Fruit fly (Drosophila melanogaster) whole organism, embryonic: ENCODE results near the gene faf.

ENCODE experiments used
- Ada2b ChIP-seq: fragments of 200-800 bp; sonication (Bioruptor generic); IDR thresholded peaks from 2 replicates; pipeline ENCODE4 v1.3.6; 2022; ENCODE audit warnings: missing biosample characterization, missing genetic modification characterization
- Atf3 ChIP-seq: fragments of 200-800 bp; sonication (Bioruptor generic); optimal IDR thresholded peaks from 3 replicates; lab custom pipeline; 2016; ENCODE audit warnings: missing biosample characterization, missing genetic modification characterization
- CG10543 ChIP-seq: fragments of 200-800 bp; sonication (Bioruptor generic); optimal IDR thresholded peaks from 3 replicates; lab custom pipeline; 2017; ENCODE audit warnings: missing biosample characterization, mild to moderate bottlenecking, missing genetic modification characterization, moderate library complexity
- CG10654 ChIP-seq: fragments of 200-800 bp; sonication (Bioruptor generic); optimal IDR thresholded peaks from 2 replicates; lab custom pipeline; 2016; ENCODE audit warnings: missing biosample characterization, missing genetic modification characterization
- CG11504 ChIP-seq: fragments of 200-800 bp; sonication (Bioruptor generic); optimal IDR thresholded peaks from 3 replicates; lab custom pipeline; 2019; ENCODE audit warnings: missing biosample characterization, mild to moderate bottlenecking, missing genetic modification characterization, moderate library complexity
- CG12744 ChIP-seq: fragments of 200-800 bp; sonication (Bioruptor generic); optimal IDR thresholded peaks from 2 replicates; lab custom pipeline; 2016; ENCODE audit warnings: missing biosample characterization, missing genetic modification characterization
- CG12769 ChIP-seq: fragments of 200-800 bp; sonication (Bioruptor generic); optimal IDR thresholded peaks from 2 replicates; lab custom pipeline; 2019; ENCODE audit warnings: missing biosample characterization, mild to moderate bottlenecking, missing genetic modification characterization, moderate library complexity
- CG1647 ChIP-seq: fragments of 200-800 bp; sonication (Bioruptor generic); optimal IDR thresholded peaks from 3 replicates; lab custom pipeline; 2016; ENCODE audit warnings: missing biosample characterization, missing genetic modification characterization
- CG16863 ChIP-seq: fragments of 200-800 bp; sonication (Bioruptor generic); optimal IDR thresholded peaks from 3 replicates; lab custom pipeline; 2016; ENCODE audit warnings: missing biosample characterization, missing genetic modification characterization
- CG17328 ChIP-seq: fragments of 200-800 bp; sonication (Bioruptor generic); IDR thresholded peaks from 2 replicates; pipeline ENCODE4 v1.3.6; 2022; ENCODE audit warnings: missing biosample characterization, missing genetic modification characterization
- CG17361 ChIP-seq: fragments of 200-800 bp; sonication (Bioruptor generic); IDR thresholded peaks from 3 replicates; pipeline ENCODE4 v1.3.6; 2022; ENCODE audit warnings: missing biosample characterization, missing genetic modification characterization
- CG32767 ChIP-seq: fragments of 200-800 bp; sonication (Bioruptor generic); IDR thresholded peaks from 2 replicates; pipeline ENCODE4 v1.3.6; 2022; ENCODE audit warnings: missing biosample characterization, missing genetic modification characterization
- CG7928 ChIP-seq: fragments of 200-800 bp; sonication (Bioruptor generic); optimal IDR thresholded peaks from 2 replicates; lab custom pipeline; 2017; ENCODE audit warnings: missing biosample characterization, mild to moderate bottlenecking, missing genetic modification characterization
- CG9817 ChIP-seq: fragments of 200-800 bp; sonication (Bioruptor generic); optimal IDR thresholded peaks from 2 replicates; lab custom pipeline; 2018; ENCODE audit warnings: missing biosample characterization, mild to moderate bottlenecking, missing genetic modification characterization, moderate library complexity
- CoRest ChIP-seq: fragments of 200-800 bp; sonication (Bioruptor generic); optimal IDR thresholded peaks from 3 replicates; lab custom pipeline; 2018; ENCODE audit warnings: missing biosample characterization, mild to moderate bottlenecking, missing genetic modification characterization, moderate library complexity
- CrebB ChIP-seq: fragments of 200-800 bp; sonication (Bioruptor generic); optimal IDR thresholded peaks from 3 replicates; lab custom pipeline; 2018; ENCODE audit warnings: missing biosample characterization, mild to moderate bottlenecking, missing genetic modification characterization
- Dip2 ChIP-seq: fragments of 200-800 bp; sonication (Bioruptor generic); IDR thresholded peaks from 2 replicates; pipeline ENCODE4 v1.3.6; 2022; ENCODE audit warnings: missing biosample characterization, missing genetic modification characterization
- Ets97D ChIP-seq: fragments of 200-800 bp; sonication (Bioruptor generic); optimal IDR thresholded peaks from 3 replicates; lab custom pipeline; 2016; ENCODE audit warnings: missing biosample characterization, missing genetic modification characterization
- HmgZ ChIP-seq: fragments of 200-800 bp; sonication (Bioruptor generic); optimal IDR thresholded peaks from 2 replicates; lab custom pipeline; 2018; ENCODE audit warnings: missing biosample characterization, mild to moderate bottlenecking, missing genetic modification characterization
- MESR4 ChIP-seq: fragments of 200-800 bp; sonication (Bioruptor generic); optimal IDR thresholded peaks from 2 replicates; lab custom pipeline; 2018; ENCODE audit warnings: missing biosample characterization, mild to moderate bottlenecking, missing genetic modification characterization, moderate library complexity
- Med ChIP-seq: fragments of 200-800 bp; sonication (Bioruptor generic); peaks from one replicate; lab custom pipeline; 2016; ENCODE audit warnings: missing biosample characterization, missing genetic modification characterization, mild to moderate bottlenecking, inconsistent platforms, moderate library complexity
- NFAT ChIP-seq: fragments of 200-800 bp; sonication (Bioruptor generic); IDR thresholded peaks from 2 replicates; pipeline ENCODE4 v1.3.6; 2022; ENCODE audit warnings: missing biosample characterization, missing genetic modification characterization
- Scr ChIP-seq: fragments of 200-800 bp; sonication (Bioruptor generic); IDR thresholded peaks from 2 replicates; pipeline ENCODE4 v1.3.6; 2022; ENCODE audit warnings: missing biosample characterization, missing genetic modification characterization; ENCODE audit not compliant: partially characterized antibody
- Sin3A ChIP-seq: fragments of >200 bp; optimal IDR thresholded peaks from 2 replicates; lab custom pipeline; 2018
- Sox102F ChIP-seq: fragments of 200-800 bp; sonication (Bioruptor generic); optimal IDR thresholded peaks from 2 replicates; lab custom pipeline; 2018; ENCODE audit warnings: missing biosample characterization, mild to moderate bottlenecking, missing genetic modification characterization, moderate library complexity
- YL-1 ChIP-seq: fragments of 200-800 bp; sonication (Bioruptor generic); optimal IDR thresholded peaks from 3 replicates; lab custom pipeline; 2017; ENCODE audit warnings: missing biosample characterization, mild to moderate bottlenecking, missing genetic modification characterization
- abd-A ChIP-seq: fragments of 200-800 bp; sonication (Bioruptor generic); optimal IDR thresholded peaks from 3 replicates; lab custom pipeline; 2019; ENCODE audit warnings: missing biosample characterization, mild to moderate bottlenecking, missing genetic modification characterization, moderate library complexity
- amos ChIP-seq: fragments of 200-800 bp; sonication (Bioruptor generic); IDR thresholded peaks from 2 replicates; pipeline ENCODE4 v1.3.6; 2022; ENCODE audit warnings: missing biosample characterization, missing genetic modification characterization; ENCODE audit not compliant: partially characterized antibody
- bbx ChIP-seq: fragments of 200-800 bp; sonication (Bioruptor generic); IDR thresholded peaks from 2 replicates; pipeline ENCODE4 v1.3.6; 2022; ENCODE audit warnings: missing biosample characterization, missing genetic modification characterization; ENCODE audit not compliant: partially characterized antibody
- bcd ChIP-seq: fragments of 200-800 bp; sonication (Bioruptor generic); optimal IDR thresholded peaks from 2 replicates; lab custom pipeline; 2017; ENCODE audit warnings: missing biosample characterization, mild to moderate bottlenecking, missing genetic modification characterization
- dimm ChIP-seq: fragments of 200-800 bp; sonication (Bioruptor generic); IDR thresholded peaks from 2 replicates; pipeline ENCODE4 v1.3.6; 2022; ENCODE audit warnings: missing biosample characterization, missing genetic modification characterization
- ems ChIP-seq: fragments of 200-800 bp; sonication (Bioruptor generic); optimal IDR thresholded peaks from 3 replicates; lab custom pipeline; 2016; ENCODE audit warnings: missing biosample characterization, missing genetic modification characterization
- hkb ChIP-seq, 2 experiments: fragments of 200-800 bp in 1 of 2; fragments of >200 bp in 1 of 2; sonication (Bioruptor generic) in 1 of 2; IDR thresholded peaks in 1 of 2; optimal IDR thresholded peaks in 1 of 2; 2 replicates each; pipeline versions ENCODE4 v1.3.6 to Lab custom; 2017 to 2022; ENCODE audit warnings: missing biosample characterization in 1 of 2, missing genetic modification characterization in 1 of 2
- lmd ChIP-seq: fragments of 200-800 bp; sonication (Bioruptor generic); IDR thresholded peaks from 2 replicates; pipeline ENCODE4 v1.3.6; 2022; ENCODE audit warnings: missing biosample characterization, missing genetic modification characterization
- lola ChIP-seq, 3 experiments: fragments of >200 bp in 2 of 3; fragments of 200-800 bp in 1 of 3; sonication (Bioruptor generic) in 1 of 3; optimal IDR thresholded peaks; 2 replicates each; lab custom pipeline; 2017 to 2019; ENCODE audit warnings: missing biosample characterization in 3 of 3, missing genetic modification characterization in 3 of 3, mild to moderate bottlenecking in 1 of 3, moderate library complexity in 1 of 3
- lov ChIP-seq, 2 experiments: fragments of 200-800 bp in 1 of 2; fragments of >200 bp in 1 of 2; sonication (Bioruptor generic) in 1 of 2; IDR thresholded peaks in 1 of 2; optimal IDR thresholded peaks in 1 of 2; 2 replicates in 1 of 2; 3 replicates in 1 of 2; pipeline versions ENCODE4 v1.3.6 to Lab custom; 2017 to 2022; ENCODE audit warnings: missing biosample characterization in 1 of 2, missing genetic modification characterization in 1 of 2
- nmo ChIP-seq: fragments of 200-800 bp; sonication (Bioruptor generic); optimal IDR thresholded peaks from 2 replicates; lab custom pipeline; 2018; ENCODE audit warnings: missing biosample characterization, mild to moderate bottlenecking, missing genetic modification characterization, moderate library complexity
- onecut ChIP-seq: fragments of 200-800 bp; sonication (Bioruptor generic); IDR thresholded peaks from 2 replicates; pipeline ENCODE4 v1.3.6; 2022; ENCODE audit warnings: missing biosample characterization, missing genetic modification characterization
- pan ChIP-seq, 4 experiments: fragments of >200 bp in 3 of 4; fragments of 200-800 bp in 1 of 4; sonication (Bioruptor generic) in 1 of 4; optimal IDR thresholded peaks in 3 of 4; IDR thresholded peaks in 1 of 4; 2 replicates each; pipeline versions ENCODE4 v1.3.6 to Lab custom; 2017 to 2022; ENCODE audit warnings: missing biosample characterization in 2 of 4, missing genetic modification characterization in 2 of 4, mixed read lengths in 1 of 4
- pb ChIP-seq: fragments of 200-800 bp; sonication (Bioruptor generic); optimal IDR thresholded peaks from 3 replicates; lab custom pipeline; 2016; ENCODE audit warnings: missing biosample characterization, missing genetic modification characterization
- peb ChIP-seq: fragments of 200-800 bp; sonication (Bioruptor generic); IDR thresholded peaks from 2 replicates; pipeline ENCODE4 v1.3.6; 2022; ENCODE audit warnings: missing biosample characterization, missing genetic modification characterization
- phol ChIP-seq: fragments of 200-800 bp; sonication (Bioruptor generic); optimal IDR thresholded peaks from 3 replicates; lab custom pipeline; 2018; ENCODE audit warnings: missing biosample characterization, mild to moderate bottlenecking, missing genetic modification characterization, moderate library complexity
- pnt ChIP-seq: fragments of 200-800 bp; sonication (Bioruptor generic); optimal IDR thresholded peaks from 3 replicates; lab custom pipeline; 2016; ENCODE audit warnings: missing biosample characterization, missing genetic modification characterization
- prd ChIP-seq, 3 experiments: fragments of >200 bp in 2 of 3; fragments of 200-800 bp in 1 of 3; sonication (Bioruptor generic) in 1 of 3; optimal IDR thresholded peaks in 2 of 3; IDR thresholded peaks in 1 of 3; 2 replicates in 2 of 3; 3 replicates in 1 of 3; pipeline versions ENCODE4 v1.3.6 to Lab custom; 2017 to 2022; ENCODE audit warnings: missing biosample characterization in 1 of 3, missing genetic modification characterization in 1 of 3
- unpg ChIP-seq: fragments of 200-800 bp; sonication (Bioruptor generic); optimal IDR thresholded peaks from 3 replicates; lab custom pipeline; 2018; ENCODE audit warnings: missing biosample characterization, mild to moderate bottlenecking, missing genetic modification characterization, moderate library complexity
- vnd ChIP-seq: fragments of 200-800 bp; sonication (Bioruptor generic); IDR thresholded peaks from 3 replicates; pipeline ENCODE4 v1.3.6; 2022; ENCODE audit warnings: missing biosample characterization, missing genetic modification characterization; ENCODE audit not compliant: partially characterized antibody
- zfh2 ChIP-seq: fragments of 200-800 bp; sonication (Bioruptor generic); optimal IDR thresholded peaks from 2 replicates; lab custom pipeline; 2016; ENCODE audit warnings: missing biosample characterization, missing genetic modification characterization

Gene faf

dm6 chr3R:31793664-31794417 is 17.0 kb downstream of the faf start, which contains the start of the genes Mccc1 and Acf (continued):
- TF ChIP-seq lola (GFP tag; optimal IDR thresholded peaks at IDR 0.05; lab: Kevin White, UChicago) (peak in 1 of 3 experiments; percentile 3), CoRest (tag; lab: Kevin White, UChicago) (no peak), CG17328 (0 out of 2 replicates have a peak, but pooled peaks have one; percentile 13), CG12769 (tag; lab: Kevin White, UChicago) (no peak), CG9817 (tag; lab: Kevin White, UChicago) (peak; percentile 34), Atf3 (no peak), CG12744 (GFP tag; lab: Kevin White, UChicago) (no peak), vnd (peak; percentile 51), HmgZ (tag; lab: Kevin White, UChicago) (peak; percentile 47), CG32767 (GFP tag; lab: Robert Waterston, UW) (no peak), nmo (GFP tag; lab: Kevin White, UChicago) (peak; percentile 36), pb (GFP tag; lab: Kevin White, UChicago) (no peak), phol (peak; percentile 50), NFAT (GFP tag; lab: Robert Waterston, UW) (no peak), pan (optimal IDR thresholded peaks at IDR 0.05; lab: Kevin White, UChicago) (no peak), pan (GFP tag; optimal IDR thresholded peaks at IDR 0.05 in 1 of 2, IDR thresholded peaks at IDR 0.05 in 1 of 2) (peak in 1 of 2 experiments; percentile 43), Sox102F (GFP tag; lab: Kevin White, UChicago) (no peak), bbx (GFP tag; lab: Robert Waterston, UW) (peak; percentile 63), bcd (GFP tag; lab: Kevin White, UChicago) (no peak), MESR4 (GFP tag; lab: Kevin White, UChicago) (peak; percentile 0), peb (GFP tag; lab: Robert Waterston, UW) (no peak), CG16863 (GFP tag; lab: Kevin White, UChicago) (peak; percentile 29), dimm (GFP tag; lab: Robert Waterston, UW) (no peak), prd (optimal IDR thresholded peaks at IDR 0.05; lab: Kevin White, UChicago) (no peak), prd (GFP tag; IDR thresholded peaks at IDR 0.05; lab: Robert Waterston, UW) (peak; percentile 38; the same call in 1 of the 3 replicates), CG1647 (GFP tag; lab: Kevin White, UChicago) (no peak), unpg (GFP tag; lab: Kevin White, UChicago) (no peak), hkb (optimal IDR thresholded peaks at IDR 0.05; lab: Kevin White, UChicago) (peak; percentile 13), hkb (GFP tag; IDR thresholded peaks at IDR 0.05; lab: Robert Waterston, UW) (peak; percentile 45; the same call in 1 of the 2 replicates), CG11504 (tag; lab: Kevin White, UChicago) (no peak), Sin3A (lab: Kevin White, UChicago) (peak; percentile 61), CG17361 (GFP tag; lab: Robert Waterston, UW) (peak; percentile 91; the same call in 2 of the 3 replicates), ems (GFP tag; lab: Kevin White, UChicago) (peak; percentile 33), YL-1 (GFP tag; lab: Kevin White, UChicago) (peak; percentile 50), Med (GFP tag; lab: Kevin White, UChicago) (peak; percentile 86), zfh2 (GFP tag; lab: Kevin White, UChicago) (peak; percentile 61), CG7928 (no peak), Dip2 (no peak), CG10654 (GFP tag; lab: Kevin White, UChicago) (no peak), pnt (GFP tag; lab: Kevin White, UChicago) (no peak), lmd (no peak), abd-A (tag; lab: Kevin White, UChicago) (no peak), amos (GFP tag; lab: Robert Waterston, UW) (peak; percentile 65), Ada2b (GFP tag; lab: Robert Waterston, UW) (peak; percentile 57), lov (optimal IDR thresholded peaks at IDR 0.05; lab: Kevin White, UChicago) (no peak), lov (GFP tag; IDR thresholded peaks at IDR 0.05; lab: Robert Waterston, UW) (no peak), CrebB (tag; lab: Kevin White, UChicago) (no peak), Scr (GFP tag; lab: Robert Waterston, UW) (peak; percentile 69), CG10543 (no peak), Ets97D (GFP tag; lab: Kevin White, UChicago) (peak; percentile 54), onecut (GFP tag; lab: Robert Waterston, UW) (no peak)
